ENCODE assay signal across 1 fruit fly cellular context in genomic region chr2L:16448451-16449206, dm6.
TF ChIP-seq lines count a peak whose summit lies in the region.

Gene CG5888 (minus strand): TSS chr2L:16448469.

TF ChIP-seq in whole organism, embryonic, 481 proteins besides CTCF, POLR2A, EP300 and RAD21 (continued from another document and continues in another):
- TF ChIP-seq Aef1 (GFP tag; IDR thresholded peaks at IDR 0.05; lab: Robert Waterston, UW) (no peak; the same call in 2 of the 3 replicates), CG12155 (GFP tag; optimal IDR thresholded peaks at IDR 0.05; lab: Kevin White, UChicago) (peak; percentile 51), dmrt11E (tag; optimal IDR thresholded peaks at IDR 0.05; lab: Kevin White, UChicago) (peak; percentile 80), CG18011 (GFP tag; optimal IDR thresholded peaks at IDR 0.05; lab: Kevin White, UChicago) (no peak), CG12236 (GFP tag; optimal IDR thresholded peaks at IDR 0.05; lab: Kevin White, UChicago) (no peak), knrl (GFP tag; IDR thresholded peaks at IDR 0.05; lab: Robert Waterston, UW; ENCODE audit: partially characterized antibody) (0 out of 3 replicates have a peak, but pooled peaks have one; percentile 36), mam (GFP tag; optimal IDR thresholded peaks at IDR 0.05; lab: Kevin White, UChicago) (no peak), stwl (tag; optimal IDR thresholded peaks at IDR 0.05; lab: Kevin White, UChicago) (no peak), BtbVII (GFP tag; optimal IDR thresholded peaks at IDR 0.05; lab: Kevin White, UChicago) (peak; percentile 28), Nf-YA (GFP tag; IDR thresholded peaks at IDR 0.05; lab: Robert Waterston, UW) (0 out of 2 replicates have a peak, but pooled peaks have one; percentile 22), sens-2 (GFP tag; IDR thresholded peaks at IDR 0.05; lab: Robert Waterston, UW) (peak; percentile 45; the same call in 1 of the 2 replicates), dpn (GFP tag; optimal IDR thresholded peaks at IDR 0.05; lab: Kevin White, UChicago) (peak in 1 of 2 experiments; percentile 62), ems (GFP tag; optimal IDR thresholded peaks at IDR 0.05; lab: Kevin White, UChicago) (no peak), CG18262 (tag; optimal IDR thresholded peaks at IDR 0.05; lab: Kevin White, UChicago) (peak; percentile 81), CG33213 (GFP tag; optimal IDR thresholded peaks at IDR 0.05; lab: Kevin White, UChicago) (no peak), CG34224 (GFP tag; IDR thresholded peaks at IDR 0.05; lab: Robert Waterston, UW; ENCODE audit: partially characterized antibody) (no peak), CG11247 (GFP tag; IDR thresholded peaks at IDR 0.05; lab: Robert Waterston, UW) (0 out of 2 replicates have a peak, but pooled peaks have one; percentile 57), CG13123 (GFP tag; optimal IDR thresholded peaks at IDR 0.05; lab: Kevin White, UChicago) (no peak), fd64A (GFP tag; optimal IDR thresholded peaks at IDR 0.05; lab: Kevin White, UChicago) (no peak), ro (GFP tag; IDR thresholded peaks at IDR 0.05; lab: Robert Waterston, UW) (peak; percentile 66; the same call in 1 of the 2 replicates), CG2202 (tag; optimal IDR thresholded peaks at IDR 0.05; lab: Kevin White, UChicago) (peak; percentile 56), jumu (GFP tag; optimal IDR thresholded peaks at IDR 0.05; lab: Kevin White, UChicago) (no peak), dm (GFP tag; optimal IDR thresholded peaks at IDR 0.05; lab: Kevin White, UChicago) (no peak), CG3407 (GFP tag; optimal IDR thresholded peaks at IDR 0.05; lab: Kevin White, UChicago) (peak; percentile 42), CG7357 (GFP tag; IDR thresholded peaks at IDR 0.05; lab: Robert Waterston, UW) (peak; percentile 48; the same call in 2 of the 3 replicates), Xbp1 (GFP tag; optimal IDR thresholded peaks at IDR 0.05; lab: Kevin White, UChicago) (peak; percentile 34), NC2β (GFP tag; optimal IDR thresholded peaks at IDR 0.05; lab: Kevin White, UChicago) (no peak), CG13287 (GFP tag; IDR thresholded peaks at IDR 0.05; lab: Robert Waterston, UW; ENCODE audit: partially characterized antibody) (no peak), Vsx1 (GFP tag; optimal IDR thresholded peaks at IDR 0.05; lab: Kevin White, UChicago) (peak; percentile 29), CG4282 (GFP tag; optimal IDR thresholded peaks at IDR 0.05; lab: Kevin White, UChicago) (no peak), lab (GFP tag; optimal IDR thresholded peaks at IDR 0.05; lab: Kevin White, UChicago) (peak; percentile 43), CG2120 (GFP tag; optimal IDR thresholded peaks at IDR 0.05; lab: Kevin White, UChicago) (peak; percentile 10), Mrtf (GFP tag; IDR thresholded peaks at IDR 0.05; lab: Robert Waterston, UW) (no peak), Sry-δ (GFP tag; optimal IDR thresholded peaks at IDR 0.05; lab: Kevin White, UChicago) (no peak), CkIIα-i1 (GFP tag; IDR thresholded peaks at IDR 0.05; lab: Robert Waterston, UW) (no peak), CG12299 (tag; optimal IDR thresholded peaks at IDR 0.05; lab: Kevin White, UChicago) (no peak), br (optimal IDR thresholded peaks at IDR 0.05; lab: Kevin White, UChicago) (no peak), sima (GFP tag; optimal IDR thresholded peaks at IDR 0.05; lab: Kevin White, UChicago) (no peak), ERR (GFP tag; optimal IDR thresholded peaks at IDR 0.05; lab: Kevin White, UChicago) (no peak), pum (GFP tag; optimal IDR thresholded peaks at IDR 0.05; lab: Kevin White, UChicago) (no peak), oc (tag; optimal IDR thresholded peaks at IDR 0.05; lab: Kevin White, UChicago) (no peak), dmrt99B (tag; optimal IDR thresholded peaks at IDR 0.05; lab: Kevin White, UChicago) (peak; percentile 78), GATAe (GFP tag; conservative IDR thresholded peaks at IDR 0.05; lab: Robert Waterston, UW) (no peak), CG4404 (GFP tag; IDR thresholded peaks at IDR 0.05; lab: Robert Waterston, UW) (peak; percentile 75), Sry-β (GFP tag; optimal IDR thresholded peaks at IDR 0.05; lab: Kevin White, UChicago) (no peak), CG17802 (tag; optimal IDR thresholded peaks at IDR 0.05; lab: Kevin White, UChicago) (no peak), en (GFP tag; optimal IDR thresholded peaks at IDR 0.05; lab: Kevin White, UChicago) (no peak), CG31224 (GFP tag; IDR thresholded peaks at IDR 0.05; lab: Robert Waterston, UW) (no peak), CG4328 (GFP tag; optimal IDR thresholded peaks at IDR 0.05; lab: Kevin White, UChicago) (no peak), ftz-f1 (GFP tag; optimal IDR thresholded peaks at IDR 0.05; lab: Kevin White, UChicago) (no peak), stc (GFP tag; IDR thresholded peaks at IDR 0.05; lab: Robert Waterston, UW) (peak; percentile 56), Hand (GFP tag; optimal IDR thresholded peaks at IDR 0.05; lab: Kevin White, UChicago) (peak; percentile 40), Gug (GFP tag; IDR thresholded peaks at IDR 0.05; lab: Robert Waterston, UW) (no peak), MTF-1 (GFP tag; optimal IDR thresholded peaks at IDR 0.05; lab: Kevin White, UChicago; ENCODE audit: borderline replicate concordance) (no peak), CG10274 (GFP tag; optimal IDR thresholded peaks at IDR 0.05; lab: Kevin White, UChicago) (no peak), Hsf (GFP tag; optimal IDR thresholded peaks at IDR 0.05; lab: Kevin White, UChicago) (no peak), CG17385 (GFP tag; optimal IDR thresholded peaks at IDR 0.05; lab: Kevin White, UChicago) (peak; percentile 77), gro (GFP tag; optimal IDR thresholded peaks at IDR 0.05; lab: Kevin White, UChicago) (no peak), chm (GFP tag; IDR thresholded peaks at IDR 0.05; lab: Robert Waterston, UW) (peak; percentile 57; the same call in 1 of the 2 replicates), CG17829 (tag; optimal IDR thresholded peaks at IDR 0.05; lab: Kevin White, UChicago) (peak; percentile 71), usp (GFP tag; optimal IDR thresholded peaks at IDR 0.05; lab: Kevin White, UChicago) (no peak), unc-4 (GFP tag; IDR thresholded peaks at IDR 0.05; lab: Robert Waterston, UW; ENCODE audit: partially characterized antibody) (no peak), CG11093 (GFP tag; IDR thresholded peaks at IDR 0.05; lab: Robert Waterston, UW) (peak; percentile 60; the same call in 2 of the 3 replicates), fru (optimal IDR thresholded peaks at IDR 0.05; lab: Kevin White, UChicago) (no peak), repo (GFP tag; optimal IDR thresholded peaks at IDR 0.05; lab: Kevin White, UChicago) (no peak), tna (GFP tag; IDR thresholded peaks at IDR 0.05; lab: Robert Waterston, UW; ENCODE audit: partially characterized antibody) (no peak), CG32767 (GFP tag; IDR thresholded peaks at IDR 0.05; lab: Robert Waterston, UW) (peak; percentile 82), B-H1 (GFP tag; IDR thresholded peaks at IDR 0.05; lab: Robert Waterston, UW) (peak; percentile 27; the same call in 2 of the 3 replicates), CG16815 (GFP tag; optimal IDR thresholded peaks at IDR 0.05; lab: Kevin White, UChicago) (peak; percentile 45), CG14710 (tag; optimal IDR thresholded peaks at IDR 0.05; lab: Kevin White, UChicago) (peak; percentile 65), da (GFP tag; optimal IDR thresholded peaks at IDR 0.05; lab: Kevin White, UChicago) (no peak), CG34376 (GFP tag; optimal IDR thresholded peaks at IDR 0.05; lab: Kevin White, UChicago) (no peak), HHEX (GFP tag; optimal IDR thresholded peaks at IDR 0.05; lab: Kevin White, UChicago) (peak; percentile 3), sens (GFP tag; lab: Kevin White, UChicago) (peak; percentile 63), CG7372 (GFP tag; IDR thresholded peaks at IDR 0.05; lab: Robert Waterston, UW) (peak; percentile 52; the same call in 1 of the 2 replicates), Jarid2 (GFP tag; optimal IDR thresholded peaks at IDR 0.05; lab: Kevin White, UChicago) (no peak), CG8359 (GFP tag; optimal IDR thresholded peaks at IDR 0.05; lab: Kevin White, UChicago; ENCODE audit: borderline replicate concordance) (peak; percentile 1), odd (GFP tag; optimal IDR thresholded peaks at IDR 0.05; lab: Kevin White, UChicago) (peak; percentile 74), CG7987 (GFP tag; optimal IDR thresholded peaks at IDR 0.05; lab: Kevin White, UChicago) (no peak), CG10462 (GFP tag; optimal IDR thresholded peaks at IDR 0.05; lab: Kevin White, UChicago) (no peak), CG32532 (GFP tag; IDR thresholded peaks at IDR 0.05; lab: Robert Waterston, UW) (peak; percentile 54; the same call in 1 of the 2 replicates), Sin3A (optimal IDR thresholded peaks at IDR 0.05; lab: Kevin White, UChicago) (no peak), CG7556 (GFP tag; optimal IDR thresholded peaks at IDR 0.05; lab: Kevin White, UChicago) (peak; percentile 90), Pdp1 (GFP tag; optimal IDR thresholded peaks at IDR 0.05; lab: Kevin White, UChicago) (peak in 1 of 2 experiments; percentile 3), phol (tag; optimal IDR thresholded peaks at IDR 0.05; lab: Kevin White, UChicago) (peak; percentile 66), lola (GFP tag; optimal IDR thresholded peaks at IDR 0.05; lab: Kevin White, UChicago) (peak in 1 of 3 experiments; percentile 80), CG17186 (GFP tag; optimal IDR thresholded peaks at IDR 0.05; lab: Kevin White, UChicago) (no peak), CG8089 (GFP tag; optimal IDR thresholded peaks at IDR 0.05; lab: Kevin White, UChicago) (no peak), YL-1 (GFP tag; optimal IDR thresholded peaks at IDR 0.05; lab: Kevin White, UChicago) (peak; percentile 38), kah (GFP tag; optimal IDR thresholded peaks at IDR 0.05; lab: Kevin White, UChicago) (peak; percentile 22), rib (GFP tag; IDR thresholded peaks at IDR 0.05; lab: Robert Waterston, UW) (no peak), HmgZ (tag; optimal IDR thresholded peaks at IDR 0.05; lab: Kevin White, UChicago) (no peak), CG7271 (tag; optimal IDR thresholded peaks at IDR 0.05; lab: Kevin White, UChicago) (no peak), Scr (GFP tag; IDR thresholded peaks at IDR 0.05; lab: Robert Waterston, UW; ENCODE audit: partially characterized antibody) (no peak), CG12942 (GFP tag; optimal IDR thresholded peaks at IDR 0.05; lab: Kevin White, UChicago) (peak; percentile 34), tap (tag; optimal IDR thresholded peaks at IDR 0.05; lab: Kevin White, UChicago) (no peak), CG32772 (GFP tag; IDR thresholded peaks at IDR 0.05; lab: Robert Waterston, UW) (peak; percentile 59), row (GFP tag; IDR thresholded peaks at IDR 0.05; lab: Robert Waterston, UW) (peak; percentile 87), prd (optimal IDR thresholded peaks at IDR 0.05; lab: Kevin White, UChicago) (no peak), prd (GFP tag; IDR thresholded peaks at IDR 0.05; lab: Robert Waterston, UW) (peak; percentile 76), Fer1 (GFP tag; optimal IDR thresholded peaks at IDR 0.05; lab: Kevin White, UChicago) (peak; percentile 4), CG10654 (GFP tag; optimal IDR thresholded peaks at IDR 0.05; lab: Kevin White, UChicago) (peak; percentile 2), Bdp1 (GFP tag; optimal IDR thresholded peaks at IDR 0.05; lab: Kevin White, UChicago) (no peak), twi (tag; optimal IDR thresholded peaks at IDR 0.05; lab: Kevin White, UChicago) (peak; percentile 55), E2f2 (GFP tag; IDR thresholded peaks at IDR 0.05; lab: Robert Waterston, UW) (peak; percentile 57), zfh2 (GFP tag; optimal IDR thresholded peaks at IDR 0.05; lab: Kevin White, UChicago) (no peak), sisA (GFP tag; IDR thresholded peaks at IDR 0.05; lab: Robert Waterston, UW) (peak; percentile 16; the same call in 1 of the 2 replicates), wdn (GFP tag; IDR thresholded peaks at IDR 0.05; lab: Robert Waterston, UW) (peak; percentile 51; the same call in 1 of the 2 replicates), CG11696 (GFP tag; IDR thresholded peaks at IDR 0.05; lab: Robert Waterston, UW) (no peak), wek (GFP tag; optimal IDR thresholded peaks at IDR 0.05; lab: Kevin White, UChicago) (no peak), CG11560 (tag; IDR thresholded peaks at IDR 0.05; lab: Robert Waterston, UW) (0 out of 3 replicates have a peak, but pooled peaks have one; percentile 32), Dfd (GFP tag; optimal IDR thresholded peaks at IDR 0.05; lab: Kevin White, UChicago) (no peak), CG43689 (GFP tag; IDR thresholded peaks at IDR 0.05; lab: Robert Waterston, UW) (no peak; the same call in 1 of the 2 replicates), gem (tag; optimal IDR thresholded peaks at IDR 0.05; lab: Kevin White, UChicago) (peak; percentile 87), CG7839 (tag; optimal IDR thresholded peaks at IDR 0.05; lab: Kevin White, UChicago) (peak; percentile 67), emc (GFP tag; optimal IDR thresholded peaks at IDR 0.05; lab: Kevin White, UChicago) (no peak), CG4854 (GFP tag; optimal IDR thresholded peaks at IDR 0.05; lab: Kevin White, UChicago) (no peak), CG13624 (GFP tag; optimal IDR thresholded peaks at IDR 0.05; lab: Kevin White, UChicago) (no peak), CG12219 (GFP tag; optimal IDR thresholded peaks at IDR 0.05; lab: Kevin White, UChicago) (peak; percentile 19), crc (GFP tag; optimal IDR thresholded peaks at IDR 0.05; lab: Kevin White, UChicago) (no peak), Hr51 (GFP tag; optimal IDR thresholded peaks at IDR 0.05; lab: Kevin White, UChicago) (peak in 1 of 2 experiments; percentile 78), sd (tag; optimal IDR thresholded peaks at IDR 0.05; lab: Kevin White, UChicago) (no peak), ssp (GFP tag; IDR thresholded peaks at IDR 0.05; lab: Robert Waterston, UW) (peak; percentile 64), esg (GFP tag; conservative IDR thresholded peaks at IDR 0.05; lab: Robert Waterston, UW) (peak; percentile 57; the same call in 1 of the 2 replicates), CG17912 (GFP tag; optimal IDR thresholded peaks at IDR 0.05; lab: Kevin White, UChicago) (no peak), danr (GFP tag; IDR thresholded peaks at IDR 0.05; lab: Robert Waterston, UW) (no peak; the same call in 1 of the 2 replicates), E2f1 (GFP tag; IDR thresholded peaks at IDR 0.05; lab: Robert Waterston, UW) (peak; percentile 51), BEAF-32 (GFP tag; optimal IDR thresholded peaks at IDR 0.05; lab: Kevin White, UChicago) (no peak), toy (GFP tag; IDR thresholded peaks at IDR 0.05; lab: Robert Waterston, UW) (no peak), CG2678 (tag; optimal IDR thresholded peaks at IDR 0.05; lab: Kevin White, UChicago) (peak; percentile 69), al (GFP tag; IDR thresholded peaks at IDR 0.05; lab: Robert Waterston, UW) (peak; percentile 42; the same call in 1 of the 2 replicates)
